Worm (Caenorhabditis elegans) whole organism, L2 larva: ENCODE measurements around the gene F13D12.8.

Experiments used
- C34F6.9 ChIP-seq: fragments of 150-350 bp; optimal IDR thresholded peaks from 2 replicates; lab custom pipeline; 2014; ENCODE audit warnings: missing biosample characterization, missing genetic modification characterization
- Y55F3AM.14 ChIP-seq: fragments of 200-800 bp; sonication (Bioruptor generic); optimal IDR thresholded peaks from 2 replicates; lab custom pipeline; 2018; ENCODE audit warnings: mild to moderate bottlenecking, missing genetic modification characterization, missing compliant biosample characterization
- alr-1 ChIP-seq: fragments of 150-350 bp; optimal IDR thresholded peaks from 2 replicates; lab custom pipeline; 2014; ENCODE audit warnings: missing biosample characterization, missing genetic modification characterization
- aly-2 ChIP-seq: fragments of 150-350 bp; optimal IDR thresholded peaks from 2 replicates; lab custom pipeline; 2014; ENCODE audit warnings: missing biosample characterization, missing genetic modification characterization
- ama-1 ChIP-seq: fragments of 150-350 bp; optimal IDR thresholded peaks from 2 replicates; lab custom pipeline; 2018; ENCODE audit warnings: inconsistent platforms
- blmp-1 ChIP-seq: sonication (generic microtip); optimal IDR thresholded peaks from 2 replicates; lab custom pipeline; 2017; ENCODE audit warnings: missing genetic modification characterization, mild to moderate bottlenecking, missing compliant biosample characterization, antibody characterized with exemption, moderate library complexity; ENCODE audit not compliant: insufficient read depth
- ceh-16 ChIP-seq: fragments of 150-350 bp; optimal IDR thresholded peaks from 2 replicates; lab custom pipeline; 2014; ENCODE audit warnings: missing biosample characterization, missing genetic modification characterization
- ceh-82 ChIP-seq: fragments of 150-350 bp; optimal IDR thresholded peaks from 2 replicates; lab custom pipeline; 2014; ENCODE audit warnings: missing biosample characterization, missing genetic modification characterization
- crh-2 ChIP-seq: sonication (generic microtip); optimal IDR thresholded peaks from 2 replicates; lab custom pipeline; 2017; ENCODE audit warnings: missing biosample characterization, missing genetic modification characterization
- dmd-4 ChIP-seq: sonication (generic microtip); optimal IDR thresholded peaks from 2 replicates; lab custom pipeline; 2017; ENCODE audit warnings: missing biosample characterization, missing genetic modification characterization
- elt-3 ChIP-seq: sonication (generic microtip); optimal IDR thresholded peaks from 2 replicates; lab custom pipeline; 2017; ENCODE audit warnings: missing biosample characterization, missing genetic modification characterization
- fos-1 ChIP-seq: fragments of 150-350 bp; optimal IDR thresholded peaks from 2 replicates; lab custom pipeline; 2014; ENCODE audit warnings: missing biosample characterization, missing genetic modification characterization
- gmeb-1 ChIP-seq: fragments of 150-350 bp; optimal IDR thresholded peaks from 2 replicates; lab custom pipeline; 2014; ENCODE audit warnings: missing biosample characterization, missing genetic modification characterization
- lin-11 ChIP-seq: fragments of 150-350 bp; sonication (generic microtip); optimal IDR thresholded peaks from 2 replicates; lab custom pipeline; 2014; ENCODE audit warnings: missing biosample characterization, missing genetic modification characterization, inconsistent platforms, mixed read lengths
- lin-13 ChIP-seq: fragments of 150-350 bp; optimal IDR thresholded peaks from 2 replicates; lab custom pipeline; 2014; ENCODE audit warnings: missing biosample characterization, missing genetic modification reagents, missing genetic modification characterization
- lin-39 ChIP-seq: fragments of 150-350 bp; optimal IDR thresholded peaks from 2 replicates; lab custom pipeline; 2014; ENCODE audit warnings: missing biosample characterization, missing genetic modification reagents, missing genetic modification characterization
- lsy-2 ChIP-seq, 2 experiments: fragments of 150-350 bp in 1 of 2; sonication (generic microtip) in 1 of 2; optimal IDR thresholded peaks; 2 replicates each; lab custom pipeline; 2014 to 2017; ENCODE audit warnings: missing biosample characterization in 2 of 2, missing genetic modification characterization in 2 of 2
- mab-5 ChIP-seq: fragments of 150-350 bp; optimal IDR thresholded peaks from 2 replicates; lab custom pipeline; 2014; ENCODE audit warnings: missing biosample characterization, missing genetic modification characterization
- mbf-1 ChIP-seq: sonication (generic microtip); optimal IDR thresholded peaks from 2 replicates; lab custom pipeline; 2017; ENCODE audit warnings: missing biosample characterization, missing genetic modification characterization
- mdl-1 ChIP-seq, 2 experiments: fragments of 150-350 bp in 1 of 2; sonication (generic microtip) in 1 of 2; optimal IDR thresholded peaks; 2 replicates each; lab custom pipeline; 2017; ENCODE audit warnings: missing biosample characterization in 2 of 2, missing genetic modification characterization in 2 of 2
- nhr-10 ChIP-seq: sonication (generic microtip); optimal IDR thresholded peaks from 2 replicates; lab custom pipeline; 2017; ENCODE audit warnings: missing biosample characterization, missing genetic modification characterization
- nhr-11 ChIP-seq: fragments of 150-350 bp; optimal IDR thresholded peaks from 2 replicates; lab custom pipeline; 2014; ENCODE audit warnings: missing biosample characterization, missing genetic modification characterization
- nhr-12 ChIP-seq: fragments of 150-350 bp; optimal IDR thresholded peaks from 2 replicates; lab custom pipeline; 2014; ENCODE audit warnings: missing biosample characterization, missing genetic modification characterization
- nhr-129 ChIP-seq: fragments of 150-350 bp; optimal IDR thresholded peaks from 2 replicates; lab custom pipeline; 2014; ENCODE audit warnings: missing biosample characterization, missing genetic modification characterization
- nhr-21 ChIP-seq: fragments of 150-350 bp; optimal IDR thresholded peaks from 2 replicates; lab custom pipeline; 2014; ENCODE audit warnings: missing biosample characterization, missing genetic modification characterization
- nhr-23 ChIP-seq: fragments of 150-350 bp; optimal IDR thresholded peaks from 2 replicates; lab custom pipeline; 2014; ENCODE audit warnings: missing biosample characterization, missing genetic modification reagents, missing genetic modification characterization
- nhr-6 ChIP-seq: fragments of 150-350 bp; optimal IDR thresholded peaks from 2 replicates; lab custom pipeline; 2014; ENCODE audit warnings: missing biosample characterization, missing genetic modification characterization
- peb-1 ChIP-seq: fragments of 150-350 bp; optimal IDR thresholded peaks from 2 replicates; lab custom pipeline; 2014; ENCODE audit warnings: missing biosample characterization, missing genetic modification characterization
- sem-4 ChIP-seq: fragments of 150-350 bp; optimal IDR thresholded peaks from 2 replicates; lab custom pipeline; 2014; ENCODE audit warnings: missing biosample characterization, missing genetic modification reagents, missing genetic modification characterization
- skn-1 ChIP-seq: sonication (generic microtip); optimal IDR thresholded peaks from 2 replicates; lab custom pipeline; 2017; ENCODE audit warnings: missing biosample characterization, missing genetic modification characterization
- sma-3 ChIP-seq: sonication (generic microtip); optimal IDR thresholded peaks from 2 replicates; lab custom pipeline; 2016; ENCODE audit warnings: missing genetic modification reagents, missing genetic modification characterization, missing compliant biosample characterization
- sma-9 ChIP-seq, 2 experiments: fragments of 150-350 bp in 1 of 2; sonication (generic microtip) in 1 of 2; optimal IDR thresholded peaks; 2 replicates each; lab custom pipeline; 2014 to 2016; ENCODE audit warnings: missing genetic modification characterization in 2 of 2, mild to moderate bottlenecking in 1 of 2, missing biosample characterization in 1 of 2, missing compliant biosample characterization in 1 of 2, missing genetic modification reagents in 1 of 2, moderate library complexity in 1 of 2
- snpc-4 ChIP-seq: fragments of 150-350 bp; optimal IDR thresholded peaks from 2 replicates; lab custom pipeline; 2014; ENCODE audit warnings: missing biosample characterization, missing genetic modification characterization
- unc-55 ChIP-seq: fragments of 150-350 bp; sonication (generic microtip); optimal IDR thresholded peaks from 3 replicates; lab custom pipeline; 2014; ENCODE audit warnings: missing biosample characterization, missing genetic modification reagents, missing genetic modification characterization
- unc-62 ChIP-seq: fragments of 150-350 bp; optimal IDR thresholded peaks from 2 replicates; lab custom pipeline; 2014; ENCODE audit warnings: missing biosample characterization, missing genetic modification reagents, missing genetic modification characterization
- ztf-1 ChIP-seq: fragments of 200-800 bp; sonication (Bioruptor generic); conservative IDR thresholded peaks from 2 replicates; pipeline ENCODE4 v1.3.6; 2022; ENCODE audit warnings: missing genetic modification characterization, missing compliant biosample characterization
- ztf-4 ChIP-seq: fragments of 150-350 bp; optimal IDR thresholded peaks from 2 replicates; lab custom pipeline; 2014; ENCODE audit warnings: missing biosample characterization, missing genetic modification characterization

The F13D12.8 gene

DNA sequence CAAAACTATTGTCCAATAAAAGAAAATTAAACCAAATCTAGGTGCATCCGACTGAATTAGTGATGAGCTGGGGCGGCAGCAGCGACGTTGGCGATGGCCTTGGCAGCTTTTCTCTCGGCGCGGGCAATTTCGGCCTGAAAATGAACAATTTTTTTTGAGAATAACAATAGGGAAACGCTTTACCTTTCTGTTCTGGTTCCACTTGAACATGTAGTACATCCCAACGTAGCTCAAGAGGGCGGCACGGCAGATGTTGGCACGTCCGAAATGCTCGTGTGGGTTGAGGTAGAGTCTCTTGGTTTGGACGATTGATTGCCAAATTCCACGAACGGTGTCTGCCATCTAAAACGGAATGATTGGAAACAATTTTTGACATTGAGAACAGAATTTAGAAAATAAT lies 41.8 kb upstream of the F13D12.8 start, which contains the start of gene F44E5.1:
Gene F44E5.1, minus strand, starts transcription at position 342 of the 400 bp plus-strand sequence.
- TF ChIP-seq sem-4 (tag; lab: Kevin White, UChicago) (no peak), peb-1 (tag; lab: Kevin White, UChicago) (no peak), mab-5 (tag; lab: Kevin White, UChicago) (no peak)

ce11 chrII:11772364-11772763 lies 40.0 kb upstream of the F13D12.8 start, which contains the start of gene F44E5.15:
F44E5.15 (plus strand) TSS chrII:11772664.
- TF ChIP-seq nhr-129 (tag; lab: Kevin White, UChicago), result no peak
- TF ChIP-seq dmd-4 (tag; lab: Kevin White, UChicago), result no peak
- no peak for TF ChIP-seq ceh-16 (tag; lab: Kevin White, UChicago)
- TF ChIP-seq Y55F3AM.14 (GFP tag; lab: Kevin White, UChicago), result no peak
- TF ChIP-seq nhr-21, result no peak
- no peak for TF ChIP-seq skn-1 (tag; lab: Kevin White, UChicago)
- TF ChIP-seq ztf-1 (GFP tag; lab: Robert Waterston, UW), result no peak
- TF ChIP-seq mbf-1 (tag; lab: Kevin White, UChicago), result no peak
- no peak for TF ChIP-seq C34F6.9 (tag; lab: Kevin White, UChicago)
- no peak for TF ChIP-seq sma-9 (GFP tag; optimal IDR thresholded peaks at IDR 0.05; lab: Kevin White, UChicago)
- no peak for TF ChIP-seq sma-9 (tag; optimal IDR thresholded peaks at IDR 0.05; lab: Kevin White, UChicago)
- no peak for TF ChIP-seq nhr-23 (tag; lab: Kevin White, UChicago)
- no peak for TF ChIP-seq lsy-2 (tag; optimal IDR thresholded peaks at IDR 0.05; lab: Kevin White, UChicago)
- no peak for TF ChIP-seq peb-1 (tag; lab: Kevin White, UChicago)
- no peak for TF ChIP-seq blmp-1 (tag; lab: Kevin White, UChicago)
- no peak for TF ChIP-seq aly-2 (tag; lab: Kevin White, UChicago)
- no peak for TF ChIP-seq elt-3
- TF ChIP-seq ceh-82, result no peak
- no peak for TF ChIP-seq gmeb-1 (tag; lab: Kevin White, UChicago)
- TF ChIP-seq nhr-11 (tag; lab: Kevin White, UChicago), result no peak
- TF ChIP-seq unc-62, result no peak
- TF ChIP-seq, all 48 proteins: peak for 0

- no peak for TF ChIP-seq ama-1 (lab: Kevin White, UChicago)
- TF ChIP-seq nhr-12 (tag; lab: Kevin White, UChicago), result no peak
- no peak for TF ChIP-seq sem-4 (tag; lab: Kevin White, UChicago)
- TF ChIP-seq nhr-23 (tag; lab: Kevin White, UChicago), result no peak
Observed at ce11 chrII:11766472-11766871, 34.1 kb upstream of the F13D12.8 start, which contains the start of gene F44E5.2. F44E5.2 (plus strand) TSS chrII:11766772.

- TF ChIP-seq alr-1, result no peak
- TF ChIP-seq fos-1 (tag; lab: Kevin White, UChicago), result no peak
- no peak for TF ChIP-seq nhr-6 (tag; lab: Kevin White, UChicago)
- TF ChIP-seq mdl-1 (tag; optimal IDR thresholded peaks at IDR 0.05; lab: Kevin White, UChicago), result no peak
- TF ChIP-seq ceh-16 (tag; lab: Kevin White, UChicago), result no peak
- TF ChIP-seq lin-39 (tag; lab: Kevin White, UChicago), result no peak
- TF ChIP-seq dmd-4 (tag; lab: Kevin White, UChicago), result no peak
- no peak for TF ChIP-seq nhr-129 (tag; lab: Kevin White, UChicago)
- TF ChIP-seq snpc-4, result no peak
Observed at ce11 chrII:11765506-11766152, 33.2 kb upstream of the F13D12.8 start.

ce11 chrII:11761806-11762512 lies 29.6 kb upstream of the F13D12.8 start:
- no peak for TF ChIP-seq sma-3 (GFP tag; lab: Kevin White, UChicago)
- no peak for TF ChIP-seq dmd-4 (tag; lab: Kevin White, UChicago)
- peak; percentile 99 for TF ChIP-seq ama-1 (lab: Kevin White, UChicago)
- peak; percentile 48 for TF ChIP-seq crh-2
- TF ChIP-seq unc-55 (GFP tag; lab: Kevin White, UChicago), result peak; percentile 69
- TF ChIP-seq ztf-1 (GFP tag; lab: Robert Waterston, UW), result 0 out of 2 replicates have a peak, but pooled peaks have one; percentile 51
- no peak for TF ChIP-seq lin-11 (tag; lab: Kevin White, UChicago)
- peak; percentile 93 for TF ChIP-seq C34F6.9 (tag; lab: Kevin White, UChicago)
- peak in 1 of 2 experiments; percentile 89 for TF ChIP-seq lsy-2 (tag; optimal IDR thresholded peaks at IDR 0.05; lab: Kevin White, UChicago)
- TF ChIP-seq blmp-1 (tag; lab: Kevin White, UChicago), result no peak
- peak; percentile 89 for TF ChIP-seq sem-4 (tag; lab: Kevin White, UChicago)
- TF ChIP-seq snpc-4, result peak; percentile 62
- TF ChIP-seq ztf-4 (tag; lab: Kevin White, UChicago), result peak; percentile 93
- TF ChIP-seq nhr-10 (tag; lab: Kevin White, UChicago), result no peak
- TF ChIP-seq nhr-129 (tag; lab: Kevin White, UChicago), result no peak
- peak; percentile 89 for TF ChIP-seq skn-1 (tag; lab: Kevin White, UChicago)
- peak; percentile 82 for TF ChIP-seq lin-13 (GFP tag; lab: Kevin White, UChicago)
- peak; percentile 53 for TF ChIP-seq nhr-12 (tag; lab: Kevin White, UChicago)
- no peak for TF ChIP-seq peb-1 (tag; lab: Kevin White, UChicago)
